Worm (Caenorhabditis elegans) whole organism, L3 larva: ENCODE data around the gene lsm-8.

Source experiments
- aly-2 ChIP-seq: fragments of 150-350 bp; optimal IDR thresholded peaks from 2 replicates; lab custom pipeline; 2014; ENCODE audit warnings: missing biosample characterization, missing genetic modification characterization
- ama-1 ChIP-seq: fragments of 150-350 bp; optimal IDR thresholded peaks from 2 replicates; lab custom pipeline; 2018
- elt-3 ChIP-seq, 3 experiments: fragments of 150-350 bp in 1 of 3; sonication (generic microtip) in 2 of 3; optimal IDR thresholded peaks; 2 replicates in 2 of 3; 4 replicates in 1 of 3; lab custom pipeline; 2014 to 2017; ENCODE audit warnings: missing biosample characterization in 3 of 3, missing genetic modification characterization in 3 of 3
- nhr-25 ChIP-seq: sonication (generic microtip); optimal IDR thresholded peaks from 2 replicates; lab custom pipeline; 2017; ENCODE audit warnings: missing biosample characterization, missing genetic modification characterization
- nhr-77 ChIP-seq: fragments of 150-350 bp; optimal IDR thresholded peaks from 2 replicates; lab custom pipeline; 2014; ENCODE audit warnings: missing biosample characterization, missing genetic modification characterization
- pha-4 ChIP-seq: fragments of 150-350 bp; optimal IDR thresholded peaks from 2 replicates; lab custom pipeline; 2014; ENCODE audit warnings: missing biosample characterization, missing genetic modification reagents, missing genetic modification characterization

ce11 chrIV:6377335-6378069 is 51.2 kb downstream of the lsm-8 start:
- TF ChIP-seq ama-1 (lab: Kevin White, UChicago) (no peak), nhr-25 (no peak), nhr-77 (tag; lab: Kevin White, UChicago) (no peak), aly-2 (no peak), elt-3 (tag; optimal IDR thresholded peaks at IDR 0.05; lab: Kevin White, UChicago) (no peak), pha-4 (tag; lab: Kevin White, UChicago) (no peak)
